Worm (Caenorhabditis elegans): Measurements from ENCODE around the gene nspd-4.
"Not testable (repeated sequence)": the region's sequence is repeated elsewhere in the genome, so short reads cannot be mapped to it uniquely, and the experiment has no call there.

The nspd-4 gene

ce11 chrII:4818780-4819179 is 23.6 kb upstream of the nspd-4 start:
- TF ChIP-seq klf-2 (GFP tag; conservative IDR thresholded peaks at IDR 0.05) (no peak), ztf-29 (GFP tag; IDR thresholded peaks at IDR 0.05) (no peak), T22C8.4 (GFP tag; IDR thresholded peaks at IDR 0.05) (no peak), flt-1 (GFP tag; IDR thresholded peaks at IDR 0.05) (no peak)

ce11 chrII:4821739-4822138 is 20.7 kb upstream of the nspd-4 start, which contains the start of gene lact-5:
Gene lact-5 (minus strand): TSS chrII:4821739.
- TF ChIP-seq ref-1 (GFP tag; conservative IDR thresholded peaks at IDR 0.05): no peak
- TF ChIP-seq tab-1 (GFP tag; IDR thresholded peaks at IDR 0.05): no peak
- no peak for TF ChIP-seq ztf-23 (GFP tag; IDR thresholded peaks at IDR 0.05)
- TF ChIP-seq flt-1 (GFP tag; IDR thresholded peaks at IDR 0.05): no peak
- TF ChIP-seq cog-1 (tag; optimal IDR thresholded peaks at IDR 0.05): no peak
- no peak for TF ChIP-seq T22C8.4 (GFP tag; IDR thresholded peaks at IDR 0.05)
- no peak for TF ChIP-seq ztf-29 (GFP tag; IDR thresholded peaks at IDR 0.05)
- TF ChIP-seq klf-2 (GFP tag; conservative IDR thresholded peaks at IDR 0.05): no peak
- TF ChIP-seq med-1 (GFP tag; optimal IDR thresholded peaks at IDR 0.05; ENCODE audit: insufficient read depth): no peak

DNA sequence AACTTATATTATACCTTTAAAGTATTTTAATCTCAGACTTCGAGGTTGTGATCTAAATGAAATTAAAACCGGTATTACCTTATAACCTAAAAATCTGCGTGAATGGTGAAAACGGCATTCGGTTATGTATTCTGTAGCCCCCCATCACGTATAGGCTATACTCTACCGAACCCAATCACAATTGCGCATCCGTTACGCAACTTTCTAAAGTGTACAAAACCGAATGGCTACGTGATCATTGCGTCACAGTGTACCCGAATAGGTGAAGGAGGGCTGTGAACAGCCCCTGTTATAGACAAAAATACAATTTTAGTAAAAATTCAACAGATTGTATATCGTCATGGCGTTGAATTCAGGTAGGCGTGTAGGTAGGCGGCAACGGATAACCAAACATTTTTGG is 19.8 kb upstream of the nspd-4 start:
- TF ChIP-seq ztf-29 (GFP tag; IDR thresholded peaks at IDR 0.05) (no peak), ref-1 (GFP tag; conservative IDR thresholded peaks at IDR 0.05) (no peak)

ce11 chrII:4825133-4825532 is 17.3 kb upstream of the nspd-4 start, which contains the start of the genes C33F10.8 and msp-40:
Gene C33F10.8 (minus strand): TSS chrII:4825233.
Gene msp-40 (plus strand): TSS chrII:4825414.
- not testable (repeated sequence) for TF ChIP-seq T22C8.4, ztf-23, tab-1 (GFP tag; IDR thresholded peaks at IDR 0.05)

DNA sequence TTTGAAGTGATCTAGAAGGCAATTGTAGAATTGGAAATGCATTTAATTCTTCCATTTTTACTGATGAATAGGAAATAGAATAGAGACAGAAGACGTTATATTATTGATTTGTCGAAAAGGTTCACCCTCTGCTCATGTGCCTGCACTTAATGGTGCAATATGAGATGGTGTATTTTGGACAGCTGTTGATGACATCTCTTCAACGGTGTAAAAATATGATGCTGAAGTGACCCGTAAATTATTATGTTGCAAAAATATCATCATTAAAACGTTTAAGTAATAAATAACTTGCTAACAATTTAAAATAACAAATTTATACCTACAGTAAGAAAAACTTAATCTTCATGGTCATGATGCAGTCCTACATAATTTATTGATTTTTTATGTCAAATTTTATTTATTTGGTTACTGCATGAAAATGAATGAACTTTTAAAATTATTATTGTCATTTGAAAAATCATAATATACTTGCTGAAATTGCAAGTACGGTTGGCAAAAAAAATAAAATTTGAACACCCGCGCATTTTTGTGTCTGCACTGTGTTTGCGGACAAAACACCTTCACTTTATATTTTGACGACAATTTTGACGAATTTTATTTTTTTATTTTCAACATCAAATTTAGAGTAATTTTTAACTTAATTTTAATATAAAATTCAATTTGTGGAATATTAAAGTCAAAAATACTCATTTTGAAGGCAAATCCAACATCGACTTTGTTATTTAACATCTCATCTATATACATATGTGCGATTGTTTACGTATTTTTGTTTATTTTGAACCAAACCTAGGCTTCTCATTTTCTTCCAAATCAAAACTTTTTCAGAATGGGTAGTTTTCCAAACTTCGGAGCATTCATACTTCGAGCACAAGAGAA is 14.4 kb upstream of the nspd-4 start, which contains the start of the genes fbxb-88 and tbck-1:
TSS of gene fbxb-88 (minus strand) at position 151 of the 876 bp plus-strand sequence.
TSS of gene tbck-1 (plus strand) at position 826 of the 876 bp plus-strand sequence.
- TF ChIP-seq cog-1 (tag; optimal IDR thresholded peaks at IDR 0.05): no peak
- TF ChIP-seq flt-1 (GFP tag; IDR thresholded peaks at IDR 0.05): no peak
- TF ChIP-seq ref-1 (GFP tag; conservative IDR thresholded peaks at IDR 0.05): no peak
- no peak for TF ChIP-seq tab-1 (GFP tag; IDR thresholded peaks at IDR 0.05)
- no peak for TF ChIP-seq ztf-23 (GFP tag; IDR thresholded peaks at IDR 0.05)
- TF ChIP-seq T22C8.4 (GFP tag; IDR thresholded peaks at IDR 0.05): no peak
- no peak for TF ChIP-seq ztf-29 (GFP tag; IDR thresholded peaks at IDR 0.05)

- TF ChIP-seq ztf-29 (GFP tag; IDR thresholded peaks at IDR 0.05) (no peak), med-1 (GFP tag; optimal IDR thresholded peaks at IDR 0.05; ENCODE audit: insufficient read depth) (no peak), klf-2 (GFP tag; conservative IDR thresholded peaks at IDR 0.05) (no peak), ref-1 (GFP tag; conservative IDR thresholded peaks at IDR 0.05) (no peak), cog-1 (tag; optimal IDR thresholded peaks at IDR 0.05) (no peak), tab-1 (GFP tag; IDR thresholded peaks at IDR 0.05) (no peak), flt-1 (GFP tag; IDR thresholded peaks at IDR 0.05) (no peak), ztf-23 (GFP tag; IDR thresholded peaks at IDR 0.05) (no peak), T22C8.4 (GFP tag; IDR thresholded peaks at IDR 0.05) (no peak)
Observed at ce11 chrII:4834761-4835160, 7.6 kb upstream of the nspd-4 start, which contains the start of the genes C33F10.11 and C33F10.1. Gene C33F10.11 (minus strand): TSS chrII:4834861. Gene C33F10.1 (plus strand): TSS chrII:4835023.

DNA sequence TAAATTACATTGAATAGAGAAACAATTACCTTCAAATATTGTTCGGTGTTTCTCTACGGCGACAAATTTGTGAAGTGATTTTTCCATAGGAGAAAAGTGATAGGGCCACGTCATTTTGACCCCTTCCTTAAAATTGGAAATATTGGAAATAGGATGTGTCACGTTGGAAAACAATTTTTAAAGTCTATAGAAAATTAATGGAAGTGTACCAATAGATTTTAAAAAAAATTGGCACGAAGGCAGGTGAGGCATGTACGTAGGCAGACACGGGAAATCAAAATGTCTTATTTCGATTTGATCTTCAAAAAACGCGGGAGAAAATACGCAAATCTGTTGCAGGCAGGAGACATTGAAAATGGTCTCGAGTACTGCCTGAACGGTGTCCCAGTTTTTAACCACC is 4.7 kb upstream of the nspd-4 start, which contains the start of gene C33F10.12:
TSS of gene C33F10.12 (minus strand) at position 101 of the 400 bp plus-strand sequence.
- no peak for TF ChIP-seq med-1 (GFP tag; optimal IDR thresholded peaks at IDR 0.05; ENCODE audit: insufficient read depth)
- no peak for TF ChIP-seq klf-2 (GFP tag; conservative IDR thresholded peaks at IDR 0.05)

ce11 chrII:4849885-4850284 is 7.5 kb downstream of the nspd-4 start, which contains the start of gene T23B7.3:
Gene T23B7.3 (plus strand): TSS chrII:4850185.
- TF ChIP-seq T22C8.4 (GFP tag; IDR thresholded peaks at IDR 0.05): no peak
- no peak for TF ChIP-seq med-1 (GFP tag; optimal IDR thresholded peaks at IDR 0.05; ENCODE audit: insufficient read depth)
- no peak for TF ChIP-seq klf-2 (GFP tag; conservative IDR thresholded peaks at IDR 0.05)
- TF ChIP-seq cog-1 (tag; optimal IDR thresholded peaks at IDR 0.05): no peak
- no peak for TF ChIP-seq ref-1 (GFP tag; conservative IDR thresholded peaks at IDR 0.05)
- no peak for TF ChIP-seq flt-1 (GFP tag; IDR thresholded peaks at IDR 0.05)
- no peak for TF ChIP-seq tab-1 (GFP tag; IDR thresholded peaks at IDR 0.05)
- no peak for TF ChIP-seq ztf-23 (GFP tag; IDR thresholded peaks at IDR 0.05)
- TF ChIP-seq ztf-29 (GFP tag; IDR thresholded peaks at IDR 0.05): no peak

DNA sequence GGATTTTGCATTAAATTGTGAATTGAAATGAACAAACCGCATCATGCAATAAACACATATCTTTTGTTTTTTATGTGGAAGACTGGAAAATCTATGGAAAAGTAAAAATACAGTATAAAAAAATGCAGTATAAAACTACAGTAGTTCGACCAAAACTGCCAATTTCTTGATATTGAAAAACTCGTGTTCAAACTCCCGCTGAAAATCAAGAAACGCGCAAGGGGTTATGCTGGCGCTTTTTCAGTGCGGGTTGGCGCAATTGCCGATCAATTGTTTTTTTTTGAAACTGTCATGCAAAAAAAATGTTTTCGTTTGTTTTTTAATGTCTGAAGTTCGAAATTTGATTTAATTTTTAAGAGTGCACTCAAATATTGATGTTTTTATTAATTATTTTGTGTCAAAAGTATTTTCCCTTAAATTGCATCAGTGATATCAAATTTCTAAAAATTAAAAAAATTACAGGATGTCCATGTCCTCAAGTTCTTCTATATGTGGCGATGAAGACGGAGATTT is 9.2 kb downstream of the nspd-4 start, which contains the start of gene dnj-9:
TSS of gene dnj-9 (plus strand) at position 463 of the 513 bp plus-strand sequence.
- peak; percentile 22; the same call in 1 of the 2 replicates for TF ChIP-seq tab-1 (GFP tag; IDR thresholded peaks at IDR 0.05)
- TF ChIP-seq ztf-29 (GFP tag; IDR thresholded peaks at IDR 0.05): no peak
- TF ChIP-seq med-1 (GFP tag; optimal IDR thresholded peaks at IDR 0.05; ENCODE audit: insufficient read depth): peak; percentile 59
- peak; percentile 65; the same call in 1 of the 2 replicates for TF ChIP-seq flt-1 (GFP tag; IDR thresholded peaks at IDR 0.05)
- TF ChIP-seq cog-1 (tag; optimal IDR thresholded peaks at IDR 0.05): peak; percentile 54
- TF ChIP-seq T22C8.4 (GFP tag; IDR thresholded peaks at IDR 0.05): peak; percentile 53; the same call in 1 of the 2 replicates
- no peak for TF ChIP-seq ref-1 (GFP tag; conservative IDR thresholded peaks at IDR 0.05)
- TF ChIP-seq klf-2 (GFP tag; conservative IDR thresholded peaks at IDR 0.05): no peak; the same call in 1 of the 2 replicates
- TF ChIP-seq ztf-23 (GFP tag; IDR thresholded peaks at IDR 0.05): peak; percentile 79

DNA sequence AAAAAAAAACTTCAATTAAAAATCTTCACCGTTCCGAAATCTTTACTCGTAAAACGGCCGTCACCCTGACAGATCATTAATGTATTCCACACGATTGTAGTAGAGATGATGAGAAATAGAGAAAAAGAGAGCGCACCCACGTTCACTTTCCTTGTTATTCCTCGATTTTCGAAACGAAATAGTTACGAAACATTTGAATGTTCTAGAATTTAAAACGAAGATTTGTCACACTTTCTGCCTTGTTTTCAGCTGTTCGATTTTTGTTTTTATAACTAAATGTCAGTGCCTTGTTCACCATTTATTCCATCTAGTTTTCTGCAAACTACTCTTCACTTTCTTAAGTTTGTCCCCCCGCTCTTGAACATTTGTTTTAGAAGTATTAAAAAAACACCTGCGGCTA is 12.4 kb downstream of the nspd-4 start:
- TF ChIP-seq T22C8.4 (GFP tag; IDR thresholded peaks at IDR 0.05) (no peak), tab-1 (GFP tag; IDR thresholded peaks at IDR 0.05) (no peak), ztf-29 (GFP tag; IDR thresholded peaks at IDR 0.05) (no peak), cog-1 (tag; optimal IDR thresholded peaks at IDR 0.05) (no peak), med-1 (GFP tag; optimal IDR thresholded peaks at IDR 0.05; ENCODE audit: insufficient read depth) (no peak), klf-2 (GFP tag; conservative IDR thresholded peaks at IDR 0.05) (no peak), flt-1 (GFP tag; IDR thresholded peaks at IDR 0.05) (no peak), ref-1 (GFP tag; conservative IDR thresholded peaks at IDR 0.05) (no peak), ztf-23 (GFP tag; IDR thresholded peaks at IDR 0.05) (no peak)
